Worm (Caenorhabditis elegans): ENCODE measurements around the gene rap-3.

Gene rap-3

DNA sequence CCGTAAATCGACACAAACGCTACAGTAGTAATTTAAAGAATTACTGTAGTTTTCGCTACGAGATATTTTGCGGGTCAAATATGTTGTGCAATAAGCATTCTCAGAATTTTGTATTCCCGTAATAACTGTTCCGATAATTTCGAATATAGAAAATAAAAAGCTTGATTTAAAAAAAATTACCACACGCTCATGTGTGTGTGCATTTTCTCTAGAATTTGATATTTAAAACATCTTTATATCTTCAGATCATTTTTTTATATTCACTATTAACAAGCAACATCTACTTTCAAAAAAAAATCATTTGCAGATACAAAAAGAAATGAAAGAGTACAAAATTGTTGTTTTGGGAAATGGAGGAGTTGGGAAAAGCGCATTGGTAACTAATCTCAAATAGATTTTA, at the start of gene rap-3:
Gene rap-3, plus strand, starts transcription at position 301 of the 400 bp plus-strand sequence.
- TF ChIP-seq vab-15 (tag; optimal IDR thresholded peaks at IDR 0.05) (no peak), isw-1 (GFP tag; IDR thresholded peaks at IDR 0.05) (no peak), nhr-12 (tag; optimal IDR thresholded peaks at IDR 0.05) (no peak)

DNA sequence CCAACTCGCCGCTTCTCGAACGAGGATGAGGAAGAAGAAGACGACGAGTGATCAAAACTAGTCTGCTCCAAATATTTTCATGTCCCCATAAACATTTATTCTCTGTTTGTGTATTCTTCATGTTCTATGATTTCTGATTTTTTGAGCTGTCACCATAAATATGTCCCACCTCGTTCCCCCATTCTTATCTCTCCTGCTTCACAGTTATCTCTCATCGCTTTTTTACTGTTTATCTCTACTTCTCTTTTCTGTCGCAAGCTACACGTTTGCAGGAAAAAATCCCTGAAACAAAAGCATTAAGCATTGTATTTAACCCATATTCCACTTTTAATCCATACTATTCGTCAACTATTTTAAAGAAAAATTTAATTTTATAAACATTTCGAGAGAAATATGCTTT, 46.3 kb upstream of the rap-3 start:
- TF ChIP-seq unc-130 (tag; optimal IDR thresholded peaks at IDR 0.05) (no peak), efl-1 (optimal IDR thresholded peaks at IDR 0.05) (no peak), efl-1 (GFP tag; optimal IDR thresholded peaks at IDR 0.05 in 1 of 2) (peak in 1 of 2 experiments; percentile 66), elt-2 (tag; optimal IDR thresholded peaks at IDR 0.05) (peak; percentile 1), ces-1 (GFP tag; optimal IDR thresholded peaks at IDR 0.05) (no peak), nhr-71 (tag; optimal IDR thresholded peaks at IDR 0.05) (peak; percentile 8), rnt-1 (tag; optimal IDR thresholded peaks at IDR 0.05) (peak; percentile 31), lsy-2 (tag; optimal IDR thresholded peaks at IDR 0.05) (peak in 1 of 2 experiments; percentile 28)

DNA sequence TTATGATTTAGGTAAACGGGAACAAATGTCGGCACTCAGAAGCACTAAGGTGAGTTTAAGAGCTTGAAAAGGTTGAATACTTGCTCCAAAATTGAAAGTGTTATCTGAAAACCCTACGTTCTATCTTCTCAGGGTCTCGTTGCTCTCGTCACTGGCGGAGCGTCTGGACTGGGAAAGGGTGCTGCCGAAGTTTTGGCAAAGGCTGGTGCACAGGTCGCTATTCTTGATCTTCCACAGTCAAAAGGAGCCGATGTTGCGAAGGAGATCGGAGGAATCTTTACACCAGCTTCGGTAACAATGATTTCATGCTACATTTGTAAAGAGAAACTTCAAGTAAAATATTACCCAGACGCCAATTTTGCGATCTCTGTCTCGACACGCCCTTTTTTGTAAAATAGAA, 45.8 kb upstream of the rap-3 start, which contains the start of gene ard-1:
Gene ard-1, plus strand, starts transcription at position 12 of the 400 bp plus-strand sequence.
- TF ChIP-seq nhr-47 (tag; optimal IDR thresholded peaks at IDR 0.05) (no peak), swsn-7 (tag; optimal IDR thresholded peaks at IDR 0.05) (no peak), F16B12.6 (tag; optimal IDR thresholded peaks at IDR 0.05) (no peak), irx-1 (tag; optimal IDR thresholded peaks at IDR 0.05) (no peak), Y116A8C.19 (tag; optimal IDR thresholded peaks at IDR 0.05; ENCODE audit: borderline replicate concordance) (no peak), snpc-4 (tag; optimal IDR thresholded peaks at IDR 0.05) (no peak)

DNA sequence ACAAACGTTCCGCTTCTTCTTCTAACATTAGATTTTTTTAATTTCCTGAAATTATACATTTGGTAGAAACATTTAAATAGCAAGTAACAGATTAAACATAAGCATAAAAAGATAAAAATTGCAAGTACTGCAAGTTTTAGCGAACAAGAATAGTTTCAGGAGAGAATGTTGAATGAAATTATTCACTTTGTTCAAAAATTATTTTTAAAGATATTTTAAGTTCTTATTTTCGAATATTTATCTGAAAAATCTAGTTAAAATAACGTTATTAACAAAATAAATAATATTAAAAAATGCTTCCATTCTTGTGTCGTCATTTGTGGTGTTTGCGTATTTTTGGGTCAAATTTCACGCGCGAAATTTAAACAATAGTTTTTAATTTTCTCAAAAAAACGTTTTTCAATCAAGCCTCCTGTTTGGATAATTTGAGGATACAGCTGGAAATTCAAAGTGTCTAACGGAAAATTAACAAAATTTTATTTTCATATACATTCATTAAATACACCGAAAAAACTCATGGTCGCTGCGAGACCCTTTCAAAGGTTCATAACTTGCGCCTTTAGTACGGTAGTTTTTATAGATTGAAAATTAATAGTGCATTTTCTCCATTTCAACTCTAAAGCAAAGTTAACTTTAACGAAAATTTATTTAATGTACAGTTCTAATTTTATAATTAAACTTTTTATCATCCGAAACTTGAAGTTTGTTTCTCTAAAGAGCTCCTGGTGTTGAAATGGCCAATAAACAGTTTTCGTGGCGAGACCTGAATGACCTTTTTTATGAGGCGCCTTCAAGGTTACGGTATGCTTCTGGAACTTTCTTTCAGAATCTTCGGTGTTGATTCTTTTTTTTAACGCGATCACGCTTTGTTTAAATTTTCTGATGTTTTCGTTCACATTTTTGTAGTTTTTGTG, 34.5 kb upstream of the rap-3 start, which contains the start of gene skih-2:
Gene skih-2, minus strand, starts transcription at position 51 of the 914 bp plus-strand sequence.
- TF ChIP-seq ceh-82 (tag; optimal IDR thresholded peaks at IDR 0.05): peak in 2 of 3 experiments; percentile 12 to 41
- TF ChIP-seq ces-1 (GFP tag; optimal IDR thresholded peaks at IDR 0.05): no peak
- TF ChIP-seq nhr-20 (tag; optimal IDR thresholded peaks at IDR 0.05): peak; percentile 36
- no peak for TF ChIP-seq C04F5.9 (tag; optimal IDR thresholded peaks at IDR 0.05)
- peak; percentile 70 for TF ChIP-seq mep-1 (tag; optimal IDR thresholded peaks at IDR 0.05)
- no peak for TF ChIP-seq lir-3 (tag; optimal IDR thresholded peaks at IDR 0.05; ENCODE audit: poor library complexity)
- TF ChIP-seq efl-1 (optimal IDR thresholded peaks at IDR 0.05): peak; percentile 85 to 93
- TF ChIP-seq efl-1 (GFP tag; optimal IDR thresholded peaks at IDR 0.05 in 1 of 2): peak; percentile 95 to 99
- TF ChIP-seq ceh-90 (tag; optimal IDR thresholded peaks at IDR 0.05): no peak
- no peak for TF ChIP-seq ceh-88 (GFP tag; IDR thresholded peaks at IDR 0.05)
- TF ChIP-seq nhr-77 (tag; optimal IDR thresholded peaks at IDR 0.05): no peak
- TF ChIP-seq isw-1 (GFP tag; IDR thresholded peaks at IDR 0.05): peak; percentile 26
- TF ChIP-seq fkh-8 (tag; optimal IDR thresholded peaks at IDR 0.05): no peak
- no peak for TF ChIP-seq nhr-237 (tag; optimal IDR thresholded peaks at IDR 0.05)
- TF ChIP-seq lsy-2 (tag; optimal IDR thresholded peaks at IDR 0.05): peak; percentile 80 to 86
- no peak for TF ChIP-seq unc-130 (tag; optimal IDR thresholded peaks at IDR 0.05)
- no peak for TF ChIP-seq ztf-11 (tag; optimal IDR thresholded peaks at IDR 0.05)
- TF ChIP-seq aly-2 (tag; optimal IDR thresholded peaks at IDR 0.05): no peak
- TF ChIP-seq nhr-19 (GFP tag; conservative IDR thresholded peaks at IDR 0.05): peak; percentile 68
- TF ChIP-seq pax-3 (tag; optimal IDR thresholded peaks at IDR 0.05): no peak
- TF ChIP-seq dsc-1 (tag; optimal IDR thresholded peaks at IDR 0.05): peak; percentile 37
- TF ChIP-seq nhr-84 (tag; optimal IDR thresholded peaks at IDR 0.05): no peak
- TF ChIP-seq nhr-85 (tag): peak; percentile 68
- peak; percentile 58 for TF ChIP-seq zag-1 (tag; optimal IDR thresholded peaks at IDR 0.05)
- TF ChIP-seq ama-1 (optimal IDR thresholded peaks at IDR 0.05): no peak
- peak; percentile 94 to 95 for TF ChIP-seq lin-35 (GFP tag; optimal IDR thresholded peaks at IDR 0.05)
- peak; percentile 32 for TF ChIP-seq nhr-90 (tag; optimal IDR thresholded peaks at IDR 0.05; ENCODE audit: poor library complexity)
- TF ChIP-seq jun-1 (tag; optimal IDR thresholded peaks at IDR 0.05): no peak
- TF ChIP-seq blmp-1 (tag; optimal IDR thresholded peaks at IDR 0.05): peak; percentile 27
- TF ChIP-seq sptf-1 (tag; optimal IDR thresholded peaks at IDR 0.05): no peak
- peak; percentile 52 for TF ChIP-seq swsn-7 (tag; optimal IDR thresholded peaks at IDR 0.05)
- TF ChIP-seq mef-2 (tag; optimal IDR thresholded peaks at IDR 0.05): no peak
- TF ChIP-seq unc-86 (tag; optimal IDR thresholded peaks at IDR 0.05): no peak
- TF ChIP-seq fkh-4 (tag; optimal IDR thresholded peaks at IDR 0.05; ENCODE audit: borderline replicate concordance): no peak
- TF ChIP-seq elt-2 (tag; optimal IDR thresholded peaks at IDR 0.05): no peak
- no peak for TF ChIP-seq hlh-4 (tag; optimal IDR thresholded peaks at IDR 0.05)

All from whole organism, L1 larva.